Fruit fly (Drosophila melanogaster) whole organism, pupa: Measurements from ENCODE around the gene ND-MNLL.

Experiments used
- CG10348 ChIP-seq: fragments of 200-800 bp; sonication (Bioruptor generic); IDR thresholded peaks from 2 replicates; pipeline ENCODE4 v1.3.6; 2022; ENCODE audit warnings: missing biosample characterization, missing genetic modification characterization
- CG12605 ChIP-seq: fragments of 200-800 bp; sonication (Bioruptor generic); IDR thresholded peaks from 2 replicates; pipeline ENCODE4 v1.3.6; 2022; ENCODE audit warnings: missing biosample characterization, missing genetic modification characterization
- CG13204 ChIP-seq: fragments of 200-800 bp; sonication (Bioruptor generic); optimal IDR thresholded peaks from 2 replicates; lab custom pipeline; 2018; ENCODE audit warnings: missing biosample characterization, mild to moderate bottlenecking, missing genetic modification characterization, moderate library complexity
- CG14655 ChIP-seq: fragments of 200-800 bp; sonication (Bioruptor generic); optimal IDR thresholded peaks from 3 replicates; lab custom pipeline; 2017; ENCODE audit warnings: mild to moderate bottlenecking, missing biosample characterization, missing genetic modification reagents, missing genetic modification characterization
- CG15710 ChIP-seq: fragments of 200-800 bp; sonication (Bioruptor generic); optimal IDR thresholded peaks from 2 replicates; lab custom pipeline; 2018; ENCODE audit warnings: missing biosample characterization, mild to moderate bottlenecking, missing genetic modification characterization, moderate library complexity
- CG17806 ChIP-seq: fragments of 200-800 bp; sonication (Bioruptor generic); optimal IDR thresholded peaks from 2 replicates; lab custom pipeline; 2018; ENCODE audit warnings: missing biosample characterization, mild to moderate bottlenecking, missing genetic modification characterization, moderate library complexity
- CG32121 ChIP-seq: fragments of 200-800 bp; sonication (Bioruptor generic); IDR thresholded peaks from 2 replicates; pipeline ENCODE4 v1.3.6; 2022; ENCODE audit warnings: missing biosample characterization, missing genetic modification characterization
- CG34367 ChIP-seq: fragments of 200-800 bp; sonication (Bioruptor generic); optimal IDR thresholded peaks from 2 replicates; lab custom pipeline; 2018; ENCODE audit warnings: missing biosample characterization, mild to moderate bottlenecking, missing genetic modification characterization
- CG8159 ChIP-seq: fragments of 200-800 bp; sonication (Bioruptor generic); optimal IDR thresholded peaks from 3 replicates; lab custom pipeline; 2018; ENCODE audit warnings: missing biosample characterization, mild to moderate bottlenecking, missing genetic modification characterization, moderate library complexity
- CG8301 ChIP-seq: fragments of 200-800 bp; sonication (Bioruptor generic); optimal IDR thresholded peaks from 2 replicates; lab custom pipeline; 2018; ENCODE audit warnings: missing biosample characterization, mild to moderate bottlenecking, missing genetic modification characterization
- CG9948 ChIP-seq: fragments of 200-800 bp; sonication (Bioruptor generic); optimal IDR thresholded peaks from 2 replicates; lab custom pipeline; 2018; ENCODE audit warnings: missing biosample characterization, mild to moderate bottlenecking, missing genetic modification characterization, moderate library complexity
- D1 ChIP-seq: fragments of 200-800 bp; sonication (Bioruptor generic); optimal IDR thresholded peaks from 2 replicates; lab custom pipeline; 2018; ENCODE audit warnings: missing biosample characterization, mild to moderate bottlenecking, missing genetic modification characterization, moderate library complexity
- EcR ChIP-seq: fragments of 200-800 bp; sonication (Bioruptor generic); optimal IDR thresholded peaks from 3 replicates; lab custom pipeline; 2019; ENCODE audit warnings: missing biosample characterization, missing genetic modification characterization, mild to moderate bottlenecking, moderate library complexity, missing genetic modification reagents
- Pif1A ChIP-seq: fragments of 200-800 bp; sonication (Bioruptor generic); optimal IDR thresholded peaks from 3 replicates; lab custom pipeline; 2016; ENCODE audit warnings: missing biosample characterization, missing genetic modification characterization
- Pif1B ChIP-seq: fragments of 200-800 bp; sonication (Bioruptor generic); optimal IDR thresholded peaks from 3 replicates; lab custom pipeline; 2016; ENCODE audit warnings: missing biosample characterization, missing genetic modification characterization
- Snoo ChIP-seq: fragments of 200-800 bp; sonication (Bioruptor generic); optimal IDR thresholded peaks from 3 replicates; lab custom pipeline; 2017; ENCODE audit warnings: missing biosample characterization, mild to moderate bottlenecking, missing genetic modification characterization, inconsistent platforms
- fd96Ca ChIP-seq: fragments of 200-800 bp; sonication (Bioruptor generic); IDR thresholded peaks from 3 replicates; pipeline ENCODE4 v1.3.6; 2022; ENCODE audit warnings: missing biosample characterization, missing genetic modification characterization
- gl ChIP-seq: fragments of 200-800 bp; sonication (Bioruptor generic); optimal IDR thresholded peaks from 2 replicates; lab custom pipeline; 2018; ENCODE audit warnings: missing biosample characterization, mild to moderate bottlenecking, missing genetic modification characterization
- rn ChIP-seq: fragments of 200-800 bp; sonication (Bioruptor generic); IDR thresholded peaks from 2 replicates; pipeline ENCODE4 v1.3.6; 2022; ENCODE audit warnings: missing biosample characterization, missing genetic modification characterization

Gene ND-MNLL

DNA sequence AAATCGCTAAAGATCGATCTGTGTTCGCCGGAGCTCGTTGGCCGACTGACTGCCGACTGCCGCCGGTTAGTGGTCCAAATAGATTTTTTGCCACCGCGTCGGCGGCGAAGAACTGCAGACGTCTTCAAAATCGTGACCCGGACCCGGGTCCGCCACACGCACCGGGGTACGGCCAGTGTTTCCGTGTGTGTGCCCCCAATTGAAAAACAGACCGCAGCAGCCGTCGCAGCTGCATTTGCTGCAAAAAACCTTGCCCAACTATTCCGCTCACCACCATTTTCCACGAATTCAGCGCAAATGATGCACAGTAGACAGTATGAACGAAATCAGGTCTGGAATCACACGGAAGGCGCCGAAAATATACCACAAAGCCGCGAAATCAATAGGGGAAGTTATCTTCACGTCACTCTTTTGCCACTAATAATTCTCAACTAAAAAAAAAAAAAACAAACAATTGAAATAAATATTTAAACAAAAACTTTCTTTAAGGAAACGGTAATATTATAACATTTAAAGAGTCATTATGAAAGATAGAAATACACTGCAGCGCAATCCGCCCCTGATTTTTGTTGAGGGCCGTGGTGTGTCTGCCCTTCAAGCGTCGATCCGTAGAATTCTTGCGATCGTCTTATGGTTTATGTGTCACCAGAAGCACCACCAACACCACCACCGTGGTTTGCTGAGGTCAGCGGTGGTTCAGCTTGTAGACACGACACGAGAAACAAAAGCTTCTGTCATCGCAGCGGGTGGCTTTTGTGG, 20.2 kb downstream of the ND-MNLL start, which contains the start of gene dec:
TSS of gene dec (minus strand) at position 51 of the 759 bp plus-strand sequence.
- TF ChIP-seq CG9948 (no peak), Snoo (tag; lab: Kevin White, UChicago) (no peak), gl (tag; lab: Kevin White, UChicago) (no peak), D1 (tag; lab: Kevin White, UChicago) (no peak), fd96Ca (GFP tag; lab: Robert Waterston, UW) (no peak), CG13204 (GFP tag; lab: Kevin White, UChicago) (no peak), CG14655 (GFP tag; lab: Kevin White, UChicago) (no peak), CG12605 (GFP tag; lab: Robert Waterston, UW) (no peak), CG15710 (no peak), Pif1A (GFP tag; lab: Kevin White, UChicago) (no peak), CG8301 (tag; lab: Kevin White, UChicago) (no peak), CG32121 (GFP tag; lab: Robert Waterston, UW) (no peak), EcR (GFP tag; lab: Kevin White, UChicago) (no peak), CG10348 (no peak), Pif1B (GFP tag; lab: Kevin White, UChicago) (no peak)
- TF ChIP-seq, all 21 proteins: peak for 0

DNA sequence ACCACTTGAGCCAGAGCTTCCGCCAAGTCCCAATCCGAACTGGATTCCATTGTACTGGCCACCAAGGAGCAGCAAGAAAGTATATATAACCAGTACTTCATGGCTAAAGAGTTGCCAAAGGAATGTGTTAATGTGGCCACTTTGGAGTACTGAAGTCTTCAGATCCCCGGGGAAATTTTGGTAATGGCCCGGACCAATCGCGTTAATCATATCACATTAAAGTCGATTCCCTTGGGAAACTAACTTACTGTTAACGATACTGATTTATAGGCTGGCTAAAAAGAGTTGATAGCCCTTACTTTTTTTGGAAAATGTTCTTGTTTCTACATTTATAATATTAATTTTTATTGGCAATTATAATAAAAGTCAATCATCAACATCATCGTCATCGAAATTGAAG, 26.7 kb downstream of the ND-MNLL start, which contains the start of gene Ir7b:
TSS of gene Ir7b (minus strand) at position 101 of the 400 bp plus-strand sequence.
- TF ChIP-seq fd96Ca (GFP tag; lab: Robert Waterston, UW), result no peak
- no peak for TF ChIP-seq CG17806
- TF ChIP-seq CG9948, result no peak
- TF ChIP-seq CG12605 (GFP tag; lab: Robert Waterston, UW), result no peak
- no peak for TF ChIP-seq Pif1A (GFP tag; lab: Kevin White, UChicago)
- TF ChIP-seq CG34367, result no peak
- TF ChIP-seq EcR (GFP tag; lab: Kevin White, UChicago), result no peak
- TF ChIP-seq CG32121 (GFP tag; lab: Robert Waterston, UW), result no peak
- no peak for TF ChIP-seq Pif1B (GFP tag; lab: Kevin White, UChicago)
- no peak for TF ChIP-seq gl (tag; lab: Kevin White, UChicago)
- no peak for TF ChIP-seq CG8159 (tag; lab: Kevin White, UChicago)
- no peak for TF ChIP-seq CG13204 (GFP tag; lab: Kevin White, UChicago)

- TF ChIP-seq CG14655 (GFP tag; lab: Kevin White, UChicago) (no peak), CG17806 (no peak), CG34367 (no peak), gl (tag; lab: Kevin White, UChicago) (no peak), EcR (GFP tag; lab: Kevin White, UChicago) (no peak), CG12605 (GFP tag; lab: Robert Waterston, UW) (no peak)
Measured at dm6 chrX:7857873-7858272, 35.7 kb downstream of the ND-MNLL start, which contains the start of gene CG1409. Gene CG1409, plus strand, starts transcription at chrX:7858173.

DNA sequence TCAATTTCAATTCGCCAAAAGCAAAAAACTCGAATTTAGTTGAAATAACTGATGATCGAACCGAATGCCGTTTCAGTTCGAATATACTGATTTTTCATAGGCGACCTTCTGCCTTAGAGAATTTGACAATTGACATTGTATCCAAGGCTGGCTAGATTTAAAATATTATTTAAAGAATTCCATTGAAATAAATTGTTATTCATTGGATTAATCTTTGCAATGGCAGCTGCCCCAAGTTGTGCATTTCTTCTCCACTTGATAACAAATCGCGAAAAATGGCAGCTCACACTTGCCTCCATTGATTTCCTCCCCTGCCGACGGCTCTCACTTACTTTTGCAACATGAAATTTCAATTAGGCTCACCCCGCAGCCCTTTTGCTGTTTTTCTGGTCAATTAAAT, 39.5 kb downstream of the ND-MNLL start, which contains the start of gene CG10920:
TSS of gene CG10920 (minus strand) at position 101 of the 400 bp plus-strand sequence.
- TF ChIP-seq CG12605 (GFP tag; lab: Robert Waterston, UW), result no peak
- TF ChIP-seq CG34367, result no peak
- TF ChIP-seq CG8301 (tag; lab: Kevin White, UChicago), result no peak
- no peak for TF ChIP-seq rn (GFP tag; lab: Robert Waterston, UW)
- no peak for TF ChIP-seq CG8159 (tag; lab: Kevin White, UChicago)
